Worm (Caenorhabditis elegans): ENCODE results near the gene gsnl-1.

Gene gsnl-1

DNA sequence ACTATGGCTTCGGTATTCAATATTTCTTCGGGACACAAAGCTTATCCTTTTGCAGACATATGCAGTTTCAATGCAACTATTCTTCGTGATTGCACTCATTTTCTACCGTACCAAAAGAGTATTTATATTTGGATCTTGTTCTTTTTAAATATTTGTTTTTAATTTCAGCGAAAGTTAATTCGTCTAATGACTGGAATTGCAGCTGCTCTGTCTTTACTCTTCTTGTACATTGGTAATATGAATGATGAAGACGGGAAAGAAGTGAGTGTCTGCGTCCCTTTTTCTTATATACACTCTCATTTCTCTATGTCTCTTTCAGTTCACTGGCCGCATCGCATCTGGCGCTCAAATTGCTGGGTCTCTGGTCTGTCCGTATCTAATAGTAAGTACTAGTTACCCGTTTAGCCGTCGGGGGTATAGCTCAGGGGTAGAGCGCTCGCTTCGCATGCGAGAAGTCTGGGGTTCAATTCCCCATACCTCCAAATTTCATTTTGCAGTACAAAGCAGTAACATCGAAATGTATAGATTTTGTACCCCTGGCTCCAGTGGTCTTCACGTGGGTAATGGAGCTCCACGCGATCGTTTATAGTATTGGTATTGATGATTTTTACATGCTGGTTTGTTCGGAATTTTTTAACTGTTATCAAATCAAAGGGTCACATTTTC is 6.4 kb downstream of the gsnl-1 start (continued):
- TF ChIP-seq lin-35 (GFP tag; optimal IDR thresholded peaks at IDR 0.05) (peak in 1 of 3 experiments; percentile 53), egl-44 (GFP tag; IDR thresholded peaks at IDR 0.05) (peak; percentile 90), ztf-18 (tag; optimal IDR thresholded peaks at IDR 0.05) (peak; percentile 78), Y95B8A.8 (GFP tag; IDR thresholded peaks at IDR 0.05) (no peak), D2030.7 (GFP tag; IDR thresholded peaks at IDR 0.05) (peak; percentile 42), sdz-38 (tag; optimal IDR thresholded peaks at IDR 0.05) (peak; percentile 20), die-1 (tag; optimal IDR thresholded peaks at IDR 0.05) (peak; percentile 74), hmg-1.2 (GFP tag; IDR thresholded peaks at IDR 0.05) (peak; percentile 91), F57A8.1 (GFP tag; optimal IDR thresholded peaks at IDR 0.05) (no peak), ceh-58 (GFP tag; IDR thresholded peaks at IDR 0.05) (0 out of 2 replicates have a peak, but pooled peaks have one; percentile 36), B0035.1 (tag; optimal IDR thresholded peaks at IDR 0.05) (no peak), him-1 (tag; optimal IDR thresholded peaks at IDR 0.05) (peak; percentile 88), ceh-40 (GFP tag; IDR thresholded peaks at IDR 0.05) (0 out of 2 replicates have a peak, but pooled peaks have one; percentile 70), atf-7 (tag; optimal IDR thresholded peaks at IDR 0.05) (peak; percentile 64), cebp-2 (GFP tag; IDR thresholded peaks at IDR 0.05) (peak; percentile 83; the same call in 1 of the 2 replicates), aptf-3 (GFP tag; IDR thresholded peaks at IDR 0.05) (0 out of 2 replicates have a peak, but pooled peaks have one; percentile 77), lsl-1 (GFP tag; optimal IDR thresholded peaks at IDR 0.05) (peak; percentile 16), gei-17 (GFP tag; optimal IDR thresholded peaks at IDR 0.05) (peak; percentile 24), ztf-3 (GFP tag; optimal IDR thresholded peaks at IDR 0.05) (peak; percentile 36), hsf-1 (GFP tag; IDR thresholded peaks at IDR 0.05) (peak; percentile 61; the same call in 1 of the 2 replicates), tbx-9 (tag; optimal IDR thresholded peaks at IDR 0.05; ENCODE audit: borderline replicate concordance) (no peak), F57C9.4 (tag; optimal IDR thresholded peaks at IDR 0.05) (no peak), attf-6 (GFP tag; IDR thresholded peaks at IDR 0.05) (no peak), athp-1 (tag; optimal IDR thresholded peaks at IDR 0.05) (peak; percentile 27), Y56A3A.18 (GFP tag; IDR thresholded peaks at IDR 0.05) (peak; percentile 94), mel-28 (tag; optimal IDR thresholded peaks at IDR 0.05; ENCODE audit: borderline replicate concordance) (no peak), zim-3 (tag; optimal IDR thresholded peaks at IDR 0.05) (peak; percentile 92), F39B2.1 (GFP tag; IDR thresholded peaks at IDR 0.05) (no peak), lag-1 (GFP tag; IDR thresholded peaks at IDR 0.05) (no peak), F22D6.2 (tag; optimal IDR thresholded peaks at IDR 0.05) (peak; percentile 30), ztf-6 (GFP tag; IDR thresholded peaks at IDR 0.05) (no peak), F23B12.7 (tag; optimal IDR thresholded peaks at IDR 0.05; ENCODE audit: insufficient read depth) (no peak), Y67H2A.10 (GFP tag; conservative IDR thresholded peaks at IDR 0.05) (no peak), bed-1 (GFP tag; IDR thresholded peaks at IDR 0.05) (peak; percentile 64; the same call in 1 of the 2 replicates), nfyb-1 (GFP tag; IDR thresholded peaks at IDR 0.05) (peak; percentile 89), ztf-26 (tag; optimal IDR thresholded peaks at IDR 0.05) (peak; percentile 70), F52B5.7 (tag; optimal IDR thresholded peaks at IDR 0.05) (peak; percentile 43), K11D2.4 (GFP tag; IDR thresholded peaks at IDR 0.05) (0 out of 2 replicates have a peak, but pooled peaks have one; percentile 49), Y53F4B.3 (GFP tag; IDR thresholded peaks at IDR 0.05) (no peak), cebp-1 (GFP tag; IDR thresholded peaks at IDR 0.05) (no peak), cebp-1 (tag; optimal IDR thresholded peaks at IDR 0.05) (no peak), ceh-79 (tag; optimal IDR thresholded peaks at IDR 0.05) (peak; percentile 55), ztf-28 (GFP tag; IDR thresholded peaks at IDR 0.05) (no peak), egrh-3 (GFP tag; IDR thresholded peaks at IDR 0.05) (no peak), F10E7.11 (tag; optimal IDR thresholded peaks at IDR 0.05) (no peak), sea-2 (GFP tag; IDR thresholded peaks at IDR 0.05) (no peak), snpc-3.4 (tag; optimal IDR thresholded peaks at IDR 0.05) (peak; percentile 73), aptf-2 (GFP tag; conservative IDR thresholded peaks at IDR 0.05) (no peak)

Measured in whole organism, young adult.